Worm (Caenorhabditis elegans) whole organism, L4 larva: ENCODE measurements around the gene F10C2.4.
A peak's percentile ranks its signal among the peaks of the same experiment; 100 is the strongest.

Source experiments
- F37D6.2 ChIP-seq: sonication (generic microtip); optimal IDR thresholded peaks from 2 replicates; lab custom pipeline; 2016; ENCODE audit warnings: mild to moderate bottlenecking, missing genetic modification characterization, missing compliant biosample characterization
- F44E2.7 ChIP-seq: fragments of 200-800 bp; sonication (Bioruptor generic); IDR thresholded peaks from 2 replicates; pipeline ENCODE4 v2.1.2; 2022; ENCODE audit warnings: missing genetic modification characterization, missing compliant biosample characterization
- Y75B8A.6 ChIP-seq: fragments of 200-800 bp; sonication (Bioruptor generic); IDR thresholded peaks from 2 replicates; pipeline ENCODE4 v1.3.6; 2022; ENCODE audit warnings: missing genetic modification reagents, missing genetic modification characterization, missing compliant biosample characterization
- ama-1 ChIP-seq: fragments of 150-350 bp; optimal IDR thresholded peaks from 2 replicates; lab custom pipeline; 2014; ENCODE audit warnings: inconsistent platforms, mixed read lengths
- ceh-44 ChIP-seq: fragments of 200-800 bp; sonication (Bioruptor generic); IDR thresholded peaks from 2 replicates; pipeline ENCODE4 v1.3.6; 2022; ENCODE audit warnings: missing genetic modification reagents, missing genetic modification characterization, missing compliant biosample characterization
- ces-1 ChIP-seq: fragments of 150-350 bp; sonication (generic microtip); optimal IDR thresholded peaks from 4 replicates; lab custom pipeline; 2014; ENCODE audit warnings: missing biosample characterization, missing genetic modification reagents, missing genetic modification characterization
- ctbp-1 ChIP-seq: fragments of 200-800 bp; sonication (Bioruptor generic); IDR thresholded peaks from 2 replicates; pipeline ENCODE4 v1.3.6; 2022; ENCODE audit warnings: missing genetic modification reagents, missing genetic modification characterization, missing compliant biosample characterization
- daf-19 ChIP-seq: fragments of 200-800 bp; sonication (Bioruptor generic); conservative IDR thresholded peaks from 2 replicates; pipeline ENCODE4 v1.3.6; 2022; ENCODE audit warnings: missing genetic modification characterization, missing compliant biosample characterization
- daf-8 ChIP-seq: fragments of 200-800 bp; sonication (Bioruptor generic); IDR thresholded peaks from 2 replicates; pipeline ENCODE4 v1.3.6; 2022; ENCODE audit warnings: missing genetic modification characterization, missing compliant biosample characterization
- dmd-8 ChIP-seq: fragments of 200-800 bp; sonication (Bioruptor generic); IDR thresholded peaks from 2 replicates; pipeline ENCODE4 v1.3.6; 2022; ENCODE audit warnings: missing genetic modification characterization, missing compliant biosample characterization
- duxl-1 ChIP-seq: sonication (generic microtip); optimal IDR thresholded peaks from 2 replicates; lab custom pipeline; 2016; ENCODE audit warnings: mild to moderate bottlenecking, missing genetic modification characterization, moderate library complexity, missing compliant biosample characterization; ENCODE audit not compliant: poor library complexity
- egl-43 ChIP-seq: fragments of 200-800 bp; sonication (Bioruptor generic); IDR thresholded peaks from 2 replicates; pipeline ENCODE4 v1.3.6; 2022; ENCODE audit warnings: missing genetic modification reagents, missing genetic modification characterization, missing compliant biosample characterization
- hif-1 ChIP-seq, 2 experiments: sonication (generic microtip); optimal IDR thresholded peaks; 2 replicates each; lab custom pipeline; 2016 to 2017; ENCODE audit warnings: missing compliant biosample characterization in 2 of 2, missing genetic modification characterization in 2 of 2, missing genetic modification reagents in 2 of 2, missing genotype in 2 of 2, mild to moderate bottlenecking in 1 of 2
- hlh-11 ChIP-seq: fragments of 200-800 bp; sonication (Bioruptor generic); optimal IDR thresholded peaks from 2 replicates; lab custom pipeline; 2018; ENCODE audit warnings: mild to moderate bottlenecking, missing genetic modification characterization, missing compliant biosample characterization
- hlh-30 ChIP-seq: sonication (generic microtip); optimal IDR thresholded peaks from 2 replicates; lab custom pipeline; 2017; ENCODE audit warnings: antibody characterized with exemption, mild to moderate bottlenecking, missing genetic modification characterization, missing compliant biosample characterization; ENCODE audit not compliant: insufficient read depth
- hmg-1.1 ChIP-seq: fragments of 200-800 bp; sonication (Bioruptor generic); IDR thresholded peaks from 2 replicates; pipeline ENCODE4 v1.3.6; 2022; ENCODE audit warnings: missing genetic modification reagents, missing genetic modification characterization, missing compliant biosample characterization
- lin-13 ChIP-seq: fragments of 150-350 bp; optimal IDR thresholded peaks from 2 replicates; lab custom pipeline; 2014; ENCODE audit warnings: missing biosample characterization, missing genetic modification reagents, missing genetic modification characterization
- lin-15B ChIP-seq: fragments of 150-350 bp; sonication (generic microtip); optimal IDR thresholded peaks from 3 replicates; lab custom pipeline; 2014; ENCODE audit warnings: missing biosample characterization, missing genetic modification characterization
- lin-38 ChIP-seq: fragments of 200-800 bp; sonication (Bioruptor generic); IDR thresholded peaks from 2 replicates; pipeline ENCODE4 v1.3.6; 2022; ENCODE audit warnings: missing genetic modification reagents, missing genetic modification characterization, missing compliant biosample characterization
- lir-3 ChIP-seq: sonication (generic microtip); optimal IDR thresholded peaks from 2 replicates; lab custom pipeline; 2016; ENCODE audit warnings: mild to moderate bottlenecking, missing genetic modification characterization, missing compliant biosample characterization
- lsy-2 ChIP-seq, 2 experiments: fragments of 150-350 bp in 1 of 2; sonication (generic microtip) in 1 of 2; optimal IDR thresholded peaks; 2 replicates each; lab custom pipeline; 2014 to 2017; ENCODE audit warnings: missing biosample characterization in 2 of 2, missing genetic modification characterization in 2 of 2
- mep-1 ChIP-seq: fragments of 150-350 bp; sonication (generic microtip); optimal IDR thresholded peaks from 3 replicates; lab custom pipeline; 2014; ENCODE audit warnings: missing biosample characterization, missing genetic modification characterization
- mes-2 ChIP-seq: sonication (generic microtip); optimal IDR thresholded peaks from 2 replicates; lab custom pipeline; 2016; ENCODE audit warnings: missing genotype, mild to moderate bottlenecking, missing genetic modification characterization, missing compliant biosample characterization; ENCODE audit not compliant: poor library complexity, severe bottlenecking
- nhr-10 ChIP-seq: fragments of 150-350 bp; optimal IDR thresholded peaks from 2 replicates; lab custom pipeline; 2014; ENCODE audit warnings: missing biosample characterization, missing genetic modification characterization
- nhr-25 ChIP-seq: sonication (generic microtip); optimal IDR thresholded peaks from 2 replicates; lab custom pipeline; 2017; ENCODE audit warnings: missing genetic modification characterization, mild to moderate bottlenecking, missing compliant biosample characterization, antibody characterized with exemption, moderate library complexity, borderline replicate concordance; ENCODE audit not compliant: insufficient read depth
- nhr-42 ChIP-seq: fragments of 200-800 bp; sonication (Bioruptor generic); IDR thresholded peaks from 2 replicates; pipeline ENCODE4 v1.3.6; 2022; ENCODE audit warnings: missing genetic modification characterization, missing compliant biosample characterization
- nhr-6 ChIP-seq: fragments of 150-350 bp; optimal IDR thresholded peaks from 2 replicates; lab custom pipeline; 2014; ENCODE audit warnings: missing biosample characterization, missing genetic modification characterization
- nhr-77 ChIP-seq: fragments of 150-350 bp; optimal IDR thresholded peaks from 2 replicates; lab custom pipeline; 2014; ENCODE audit warnings: missing biosample characterization, missing genetic modification characterization
- pha-4 ChIP-seq, 2 experiments: fragments of 150-350 bp in 1 of 2; fragments of 200-800 bp in 1 of 2; sonication (Bioruptor generic) in 1 of 2; IDR thresholded peaks in 1 of 2; optimal IDR thresholded peaks in 1 of 2; 2 replicates each; pipeline versions ENCODE4 v1.3.6 to Lab custom; 2014 to 2022; ENCODE audit warnings: missing genetic modification characterization in 2 of 2, missing genetic modification reagents in 2 of 2, missing biosample characterization in 1 of 2, missing compliant biosample characterization in 1 of 2
- rbr-2 ChIP-seq: sonication (generic microtip); optimal IDR thresholded peaks from 2 replicates; lab custom pipeline; 2016; ENCODE audit warnings: missing genotype, missing genetic modification characterization, missing compliant biosample characterization
- sdz-12 ChIP-seq: fragments of 200-800 bp; sonication (Bioruptor generic); optimal IDR thresholded peaks from 2 replicates; lab custom pipeline; 2018; ENCODE audit warnings: mild to moderate bottlenecking, missing genetic modification characterization, missing compliant biosample characterization
- set-16 ChIP-seq: fragments of 200-800 bp; sonication (Bioruptor generic); IDR thresholded peaks from 2 replicates; pipeline ENCODE4 v1.3.6; 2022; ENCODE audit warnings: missing genetic modification reagents, missing genetic modification characterization, missing compliant biosample characterization
- skn-1 ChIP-seq: fragments of 150-350 bp; optimal IDR thresholded peaks from 2 replicates; lab custom pipeline; 2014; ENCODE audit warnings: missing biosample characterization, missing genetic modification characterization
- snpc-4 ChIP-seq: fragments of 150-350 bp; optimal IDR thresholded peaks from 2 replicates; lab custom pipeline; 2014; ENCODE audit warnings: missing biosample characterization, missing genetic modification characterization
- spr-1 ChIP-seq: sonication (generic microtip); optimal IDR thresholded peaks from 2 replicates; lab custom pipeline; 2016; ENCODE audit warnings: mild to moderate bottlenecking, missing genetic modification characterization, missing compliant biosample characterization
- spr-3 ChIP-seq: fragments of 200-800 bp; sonication (Bioruptor generic); optimal IDR thresholded peaks from 2 replicates; lab custom pipeline; 2018; ENCODE audit warnings: mild to moderate bottlenecking, missing genetic modification characterization, missing compliant biosample characterization
- tra-1 ChIP-seq: fragments of 200-800 bp; sonication (Bioruptor generic); IDR thresholded peaks from 2 replicates; pipeline ENCODE4 v1.3.6; 2022; ENCODE audit warnings: missing genetic modification reagents, missing genetic modification characterization, missing compliant biosample characterization
- unc-62 ChIP-seq, 3 experiments: fragments of 150-350 bp in 1 of 3; sonication (generic microtip); optimal IDR thresholded peaks in 2 of 3; peaks in 1 of 3; 1 replicate in 1 of 3; 2 replicates in 2 of 3; lab custom pipeline; 2014 to 2017; ENCODE audit warnings: missing biosample characterization in 3 of 3, missing genetic modification characterization in 3 of 3, missing genetic modification reagents in 3 of 3, missing genotype in 1 of 3
- vab-7 ChIP-seq: fragments of 200-800 bp; sonication (Bioruptor generic); IDR thresholded peaks from 2 replicates; pipeline ENCODE4 v1.3.6; 2022; ENCODE audit warnings: missing genetic modification reagents, missing genetic modification characterization, missing compliant biosample characterization
- zfp-2 ChIP-seq: sonication (generic microtip); optimal IDR thresholded peaks from 2 replicates; lab custom pipeline; 2016; ENCODE audit warnings: mild to moderate bottlenecking, missing genetic modification characterization, missing compliant biosample characterization
- zfp-3 ChIP-seq: fragments of 200-800 bp; sonication (Bioruptor generic); conservative IDR thresholded peaks from 2 replicates; pipeline ENCODE4 v1.3.6; 2022; ENCODE audit warnings: missing genetic modification reagents, missing genetic modification characterization, missing compliant biosample characterization

The F10C2.4 gene

DNA sequence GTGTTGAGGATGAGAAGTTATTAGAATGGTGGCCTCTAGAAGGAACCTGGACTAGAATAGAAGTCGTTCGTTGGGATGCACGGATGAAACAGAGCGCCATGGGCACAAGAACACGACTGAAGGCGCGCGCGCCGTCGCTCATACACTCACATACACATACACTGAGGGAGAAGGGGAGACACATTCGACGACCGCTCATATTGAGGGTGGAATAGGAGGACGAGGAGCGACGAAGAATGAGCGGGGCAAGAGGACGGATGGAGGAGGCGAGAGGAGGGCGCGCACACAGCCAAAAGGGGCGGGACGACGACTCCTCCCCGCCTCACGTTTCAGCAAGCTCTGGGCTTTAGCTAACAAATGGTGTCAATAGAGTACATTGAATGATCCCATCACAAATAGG, 2.6 kb upstream of the F10C2.4 start:
- TF ChIP-seq duxl-1 (tag; lab: Kevin White, UChicago) (no peak), lin-38 (GFP tag; lab: Robert Waterston, UW) (peak; percentile 28; the same call in 1 of the 2 replicates), spr-3 (GFP tag; lab: Kevin White, UChicago) (no peak), rbr-2 (tag; lab: Kevin White, UChicago) (peak; percentile 34), ama-1 (lab: Kevin White, UChicago) (peak; percentile 45), egl-43 (peak; percentile 50; the same call in 1 of the 2 replicates), mes-2 (tag; lab: Kevin White, UChicago) (peak; percentile 51), hmg-1.1 (peak; percentile 63), mep-1 (tag; lab: Kevin White, UChicago) (peak; percentile 52), Y75B8A.6 (GFP tag; lab: Robert Waterston, UW) (no peak), set-16 (GFP tag; lab: Robert Waterston, UW) (peak; percentile 88), nhr-6 (tag; lab: Kevin White, UChicago) (peak; percentile 25), hlh-30 (tag; lab: Kevin White, UChicago) (peak; percentile 31), hif-1 (tag; optimal IDR thresholded peaks at IDR 0.05; lab: Kevin White, UChicago) (peak in 1 of 2 experiments; percentile 14), lsy-2 (tag; optimal IDR thresholded peaks at IDR 0.05; lab: Kevin White, UChicago) (peak in 1 of 2 experiments; percentile 12), lin-13 (GFP tag; lab: Kevin White, UChicago) (peak; percentile 30), daf-19 (GFP tag; lab: Robert Waterston, UW) (no peak), spr-1 (tag; lab: Kevin White, UChicago) (peak; percentile 18), ceh-44 (GFP tag; lab: Robert Waterston, UW) (0 out of 2 replicates have a peak, but pooled peaks have one; percentile 2), F37D6.2 (tag; lab: Kevin White, UChicago) (peak; percentile 9), ctbp-1 (GFP tag; lab: Robert Waterston, UW) (0 out of 2 replicates have a peak, but pooled peaks have one; percentile 15), lir-3 (tag; lab: Kevin White, UChicago) (no peak)
- TF ChIP-seq, all 104 proteins: peak for 17

DNA sequence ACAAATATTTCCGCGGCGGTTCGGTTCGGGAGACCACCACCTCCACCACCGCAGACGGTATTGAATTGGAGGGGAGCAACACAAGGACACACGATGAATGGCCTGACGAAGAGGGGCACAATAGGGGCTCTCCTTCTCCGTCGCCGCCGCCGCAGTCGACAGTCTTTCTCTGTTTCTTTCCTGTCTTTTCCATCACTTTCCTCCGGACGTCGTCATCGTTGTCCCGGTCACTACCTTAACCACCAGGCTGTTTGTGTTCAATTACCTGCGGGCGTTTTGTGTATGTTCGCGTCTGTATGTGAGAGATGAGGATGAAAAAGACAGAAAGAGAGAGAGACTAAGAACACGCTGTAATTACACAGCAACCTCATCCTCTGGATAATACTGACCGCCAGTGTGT, 1.6 kb upstream of the F10C2.4 start:
- no peak for TF ChIP-seq zfp-2 (tag; lab: Kevin White, UChicago)
- peak; percentile 19 for TF ChIP-seq hlh-11 (tag; lab: Kevin White, UChicago)
- TF ChIP-seq nhr-6 (tag; lab: Kevin White, UChicago) = peak; percentile 63
- TF ChIP-seq lin-15B (tag; lab: Kevin White, UChicago) = no peak
- TF ChIP-seq unc-62 (GFP tag; optimal IDR thresholded peaks at IDR 0.05 in 1 of 2; lab: Kevin White, UChicago) = peak in 1 of 2 experiments; percentile 90
- no peak for TF ChIP-seq unc-62 (tag; optimal IDR thresholded peaks at IDR 0.05; lab: Kevin White, UChicago)
- TF ChIP-seq zfp-3 = no peak
- peak; percentile 59 for TF ChIP-seq nhr-25 (tag; lab: Kevin White, UChicago)
- no peak for TF ChIP-seq vab-7 (GFP tag; lab: Robert Waterston, UW)
- no peak for TF ChIP-seq lir-3 (tag; lab: Kevin White, UChicago)
- no peak for TF ChIP-seq pha-4 (GFP tag; IDR thresholded peaks at IDR 0.05; lab: Robert Waterston, UW)
- TF ChIP-seq pha-4 (tag; optimal IDR thresholded peaks at IDR 0.05; lab: Kevin White, UChicago) = peak; percentile 5
- TF ChIP-seq ces-1 (GFP tag; lab: Kevin White, UChicago) = no peak
- no peak for TF ChIP-seq lin-13 (GFP tag; lab: Kevin White, UChicago)

DNA sequence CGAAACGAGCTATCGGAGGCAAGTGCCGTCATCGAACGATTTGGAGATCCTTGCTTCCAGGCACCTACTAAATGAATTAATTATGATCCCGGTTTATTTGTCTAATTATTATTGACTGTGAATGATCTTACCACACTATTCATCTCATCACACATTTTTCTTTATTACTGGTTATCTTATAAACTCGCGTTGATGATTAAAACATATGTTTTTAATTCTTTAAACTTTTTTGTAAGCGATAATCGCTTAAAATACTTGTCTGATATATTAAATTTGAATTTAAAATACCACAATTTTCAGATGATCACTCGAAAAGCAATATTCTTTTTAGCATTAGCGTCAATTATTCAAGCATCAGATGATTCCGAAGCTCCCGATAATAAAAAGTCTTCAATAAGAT, 3.8 kb downstream of the F10C2.4 start, which contains the start of gene F10C2.5:
Gene F10C2.5, plus strand, starts transcription at position 301 of the 400 bp plus-strand sequence.
- TF ChIP-seq daf-8 (GFP tag; lab: Robert Waterston, UW) (no peak), F44E2.7 (no peak), lin-15B (tag; lab: Kevin White, UChicago) (no peak), snpc-4 (tag; lab: Kevin White, UChicago) (no peak), hmg-1.1 (no peak), lin-13 (GFP tag; lab: Kevin White, UChicago) (no peak), nhr-42 (GFP tag; lab: Robert Waterston, UW) (no peak), sdz-12 (GFP tag; lab: Kevin White, UChicago) (no peak), skn-1 (tag; lab: Kevin White, UChicago) (no peak), dmd-8 (no peak), tra-1 (GFP tag; lab: Robert Waterston, UW) (no peak), nhr-77 (tag; lab: Kevin White, UChicago) (no peak), nhr-10 (tag; lab: Kevin White, UChicago) (no peak), pha-4 (GFP tag; IDR thresholded peaks at IDR 0.05; lab: Robert Waterston, UW) (no peak), pha-4 (tag; optimal IDR thresholded peaks at IDR 0.05; lab: Kevin White, UChicago) (no peak)
